Fruit fly (Drosophila melanogaster) whole organism, embryonic: ENCODE results near the gene CycG.
A peak's percentile ranks its signal among the peaks of the same experiment; 100 is the strongest.

Source experiments
- Abd-B ChIP-seq: fragments of 200-800 bp; sonication (Bioruptor generic); optimal IDR thresholded peaks from 2 replicates; lab custom pipeline; 2018; ENCODE audit warnings: missing biosample characterization, mild to moderate bottlenecking, missing genetic modification characterization, moderate library complexity
- CG12104 ChIP-seq: fragments of 200-800 bp; sonication (Bioruptor generic); optimal IDR thresholded peaks from 3 replicates; lab custom pipeline; 2016; ENCODE audit warnings: missing biosample characterization, missing genetic modification characterization
- CG1233 ChIP-seq: fragments of 200-800 bp; sonication (Bioruptor generic); optimal IDR thresholded peaks from 4 replicates; lab custom pipeline; 2018; ENCODE audit warnings: missing biosample characterization, mild to moderate bottlenecking, missing genetic modification characterization
- CG1529 ChIP-seq: fragments of 200-800 bp; sonication (Bioruptor generic); optimal IDR thresholded peaks from 3 replicates; lab custom pipeline; 2018; ENCODE audit warnings: missing biosample characterization, missing genetic modification characterization
- CG1647 ChIP-seq: fragments of 200-800 bp; sonication (Bioruptor generic); optimal IDR thresholded peaks from 3 replicates; lab custom pipeline; 2016; ENCODE audit warnings: missing biosample characterization, missing genetic modification characterization
- CG16779 ChIP-seq: fragments of 200-800 bp; sonication (Bioruptor generic); IDR thresholded peaks from 2 replicates; pipeline ENCODE4 v1.3.6; 2022; ENCODE audit warnings: missing biosample characterization, missing genetic modification characterization
- CG16863 ChIP-seq: fragments of 200-800 bp; sonication (Bioruptor generic); optimal IDR thresholded peaks from 3 replicates; lab custom pipeline; 2016; ENCODE audit warnings: missing biosample characterization, missing genetic modification characterization
- CG17328 ChIP-seq: fragments of 200-800 bp; sonication (Bioruptor generic); IDR thresholded peaks from 2 replicates; pipeline ENCODE4 v1.3.6; 2022; ENCODE audit warnings: missing biosample characterization, missing genetic modification characterization
- CG17612 ChIP-seq: fragments of 200-800 bp; sonication (Bioruptor generic); IDR thresholded peaks from 2 replicates; pipeline ENCODE4 v1.3.6; 2022; ENCODE audit warnings: missing biosample characterization, missing genetic modification characterization
- CG30403 ChIP-seq: fragments of 200-800 bp; sonication (Bioruptor generic); optimal IDR thresholded peaks from 3 replicates; lab custom pipeline; 2016; ENCODE audit warnings: missing biosample characterization, missing genetic modification characterization
- CG3838 ChIP-seq: fragments of 200-800 bp; sonication (Bioruptor generic); optimal IDR thresholded peaks from 3 replicates; lab custom pipeline; 2016; ENCODE audit warnings: missing biosample characterization, missing genetic modification characterization
- CG5953 ChIP-seq: fragments of 200-800 bp; sonication (Bioruptor generic); IDR thresholded peaks from 2 replicates; pipeline ENCODE4 v1.3.6; 2022; ENCODE audit warnings: missing biosample characterization, missing genetic modification characterization
- CG7556 ChIP-seq: fragments of 200-800 bp; sonication (Bioruptor generic); optimal IDR thresholded peaks from 2 replicates; lab custom pipeline; 2017; ENCODE audit warnings: missing biosample characterization, mild to moderate bottlenecking, missing genetic modification characterization
- CG9876 ChIP-seq: fragments of 200-800 bp; sonication (Bioruptor generic); optimal IDR thresholded peaks from 2 replicates; lab custom pipeline; 2016; ENCODE audit warnings: missing biosample characterization, missing genetic modification characterization
- D19B ChIP-seq: fragments of 200-800 bp; sonication (Bioruptor generic); optimal IDR thresholded peaks from 2 replicates; lab custom pipeline; 2017; ENCODE audit warnings: missing biosample characterization, mild to moderate bottlenecking, missing genetic modification characterization
- Dbx ChIP-seq: fragments of 200-800 bp; sonication (Bioruptor generic); IDR thresholded peaks from 3 replicates; pipeline ENCODE4 v1.3.6; 2022; ENCODE audit warnings: missing biosample characterization, missing genetic modification characterization
- ERR ChIP-seq: fragments of 200-800 bp; sonication (Bioruptor generic); optimal IDR thresholded peaks from 2 replicates; lab custom pipeline; 2016; ENCODE audit warnings: missing biosample characterization, missing genetic modification characterization
- Elba2 ChIP-seq: fragments of 200-800 bp; sonication (Bioruptor generic); optimal IDR thresholded peaks from 3 replicates; lab custom pipeline; 2016; ENCODE audit warnings: missing biosample characterization, missing genetic modification characterization
- Ets65A ChIP-seq: fragments of 200-800 bp; sonication (Bioruptor generic); peaks from one replicate; lab custom pipeline; 2016; ENCODE audit warnings: missing biosample characterization, missing genetic modification characterization
- HLH4C ChIP-seq: fragments of 200-800 bp; sonication (Bioruptor generic); IDR thresholded peaks from 3 replicates; pipeline ENCODE4 v1.3.6; 2022; ENCODE audit warnings: missing biosample characterization, missing genetic modification characterization; ENCODE audit not compliant: partially characterized antibody
- Hmr ChIP-seq: fragments of 200-800 bp; sonication (Bioruptor generic); optimal IDR thresholded peaks from 3 replicates; lab custom pipeline; 2017; ENCODE audit warnings: mild to moderate bottlenecking, missing biosample characterization, missing genetic modification reagents, missing genetic modification characterization
- NC2α ChIP-seq: fragments of 200-800 bp; sonication (Bioruptor generic); optimal IDR thresholded peaks from 2 replicates; lab custom pipeline; 2016; ENCODE audit warnings: missing biosample characterization, missing genetic modification characterization
- NfI ChIP-seq: fragments of 200-800 bp; sonication (Bioruptor generic); optimal IDR thresholded peaks from 3 replicates; lab custom pipeline; 2018; ENCODE audit warnings: missing biosample characterization, mild to moderate bottlenecking, missing genetic modification characterization, moderate library complexity
- Poxn ChIP-seq: fragments of 200-800 bp; sonication (Bioruptor generic); IDR thresholded peaks from 2 replicates; pipeline ENCODE4 v1.3.6; 2022; ENCODE audit warnings: missing biosample characterization, missing genetic modification characterization
- Xrp1 ChIP-seq: fragments of 200-800 bp; sonication (Bioruptor generic); IDR thresholded peaks from 2 replicates; pipeline ENCODE4 v1.3.6; 2022; ENCODE audit warnings: missing biosample characterization, missing genetic modification characterization
- aop ChIP-seq: fragments of 200-800 bp; sonication (Bioruptor generic); IDR thresholded peaks from 2 replicates; pipeline ENCODE4 v1.3.6; 2022; ENCODE audit warnings: missing biosample characterization, missing genetic modification characterization
- bigmax ChIP-seq: fragments of 200-800 bp; sonication (Bioruptor generic); optimal IDR thresholded peaks from 2 replicates; lab custom pipeline; 2018; ENCODE audit warnings: missing biosample characterization, mild to moderate bottlenecking, missing genetic modification characterization
- cad ChIP-seq: fragments of >200 bp; optimal IDR thresholded peaks from 2 replicates; lab custom pipeline; 2017; ENCODE audit warnings: missing biosample characterization, missing genetic modification characterization
- cas ChIP-seq: fragments of 200-800 bp; sonication (Bioruptor generic); IDR thresholded peaks from 2 replicates; pipeline ENCODE4 v1.3.6; 2022; ENCODE audit warnings: missing biosample characterization, missing genetic modification characterization
- crp ChIP-seq, 2 experiments: fragments of 200-800 bp; sonication (Bioruptor generic); optimal IDR thresholded peaks; 2 replicates in 1 of 2; 3 replicates in 1 of 2; lab custom pipeline; 2017; ENCODE audit warnings: missing biosample characterization in 2 of 2, missing genetic modification characterization in 2 of 2, mild to moderate bottlenecking in 1 of 2, moderate library complexity in 1 of 2
- cwo ChIP-seq: fragments of 200-800 bp; sonication (Bioruptor generic); optimal IDR thresholded peaks from 3 replicates; lab custom pipeline; 2017; ENCODE audit warnings: missing biosample characterization, missing genetic modification characterization, mild to moderate bottlenecking, moderate library complexity, missing genetic modification reagents
- dm ChIP-seq: fragments of 200-800 bp; sonication (Bioruptor generic); optimal IDR thresholded peaks from 3 replicates; lab custom pipeline; 2016; ENCODE audit warnings: missing biosample characterization, missing genetic modification characterization
- dmrt99B ChIP-seq: fragments of 200-800 bp; sonication (Bioruptor generic); optimal IDR thresholded peaks from 2 replicates; lab custom pipeline; 2018; ENCODE audit warnings: missing biosample characterization, mild to moderate bottlenecking, missing genetic modification characterization, moderate library complexity
- fd102C ChIP-seq: fragments of 200-800 bp; sonication (Bioruptor generic); optimal IDR thresholded peaks from 2 replicates; lab custom pipeline; 2018; ENCODE audit warnings: missing biosample characterization, mild to moderate bottlenecking, missing genetic modification characterization, moderate library complexity
- fd64A ChIP-seq: fragments of 200-800 bp; sonication (Bioruptor generic); optimal IDR thresholded peaks from 3 replicates; lab custom pipeline; 2018; ENCODE audit warnings: missing biosample characterization, mild to moderate bottlenecking, missing genetic modification characterization
- luna ChIP-seq: fragments of 200-800 bp; sonication (Bioruptor generic); optimal IDR thresholded peaks from 2 replicates; lab custom pipeline; 2016; ENCODE audit warnings: missing biosample characterization, missing genetic modification characterization
- maf-S ChIP-seq: fragments of 200-800 bp; sonication (Bioruptor generic); optimal IDR thresholded peaks from 2 replicates; lab custom pipeline; 2016; ENCODE audit warnings: missing biosample characterization, missing genetic modification characterization
- nerfin-2 ChIP-seq: fragments of 200-800 bp; sonication (Bioruptor generic); IDR thresholded peaks from 2 replicates; pipeline ENCODE4 v1.3.6; 2022; ENCODE audit warnings: missing biosample characterization, missing genetic modification characterization; ENCODE audit not compliant: partially characterized antibody
- pan ChIP-seq, 4 experiments: fragments of >200 bp in 3 of 4; fragments of 200-800 bp in 1 of 4; sonication (Bioruptor generic) in 1 of 4; optimal IDR thresholded peaks in 3 of 4; IDR thresholded peaks in 1 of 4; 2 replicates each; pipeline versions ENCODE4 v1.3.6 to Lab custom; 2017 to 2022; ENCODE audit warnings: missing biosample characterization in 2 of 4, missing genetic modification characterization in 2 of 4, mixed read lengths in 1 of 4
- repo ChIP-seq: fragments of 200-800 bp; sonication (Bioruptor generic); optimal IDR thresholded peaks from 2 replicates; lab custom pipeline; 2016; ENCODE audit warnings: missing biosample characterization, missing genetic modification characterization
- rib ChIP-seq: fragments of 200-800 bp; sonication (Bioruptor generic); IDR thresholded peaks from 2 replicates; pipeline ENCODE4 v1.3.6; 2022; ENCODE audit warnings: missing biosample characterization, missing genetic modification characterization
- sc ChIP-seq, 3 experiments: fragments of >200 bp in 2 of 3; fragments of 200-800 bp in 1 of 3; sonication (Bioruptor generic) in 1 of 3; optimal IDR thresholded peaks; 2 replicates in 2 of 3; 3 replicates in 1 of 3; lab custom pipeline; 2017; ENCODE audit warnings: mild to moderate bottlenecking in 1 of 3, missing biosample characterization in 1 of 3, missing genetic modification characterization in 1 of 3, missing genetic modification reagents in 1 of 3
- seq ChIP-seq: fragments of 200-800 bp; sonication (Bioruptor generic); IDR thresholded peaks from 2 replicates; pipeline ENCODE4 v1.3.6; 2022; ENCODE audit warnings: missing biosample characterization, missing genetic modification characterization
- sim ChIP-seq: fragments of 200-800 bp; sonication (Bioruptor generic); IDR thresholded peaks from 2 replicates; pipeline ENCODE4 v1.3.6; 2022; ENCODE audit warnings: missing biosample characterization, missing genetic modification characterization
- sima ChIP-seq: fragments of 200-800 bp; sonication (Bioruptor generic); optimal IDR thresholded peaks from 2 replicates; lab custom pipeline; 2016; ENCODE audit warnings: missing biosample characterization, missing genetic modification characterization
- stc ChIP-seq: fragments of 200-800 bp; sonication (Bioruptor generic); IDR thresholded peaks from 2 replicates; pipeline ENCODE4 v1.3.6; 2022; ENCODE audit warnings: missing biosample characterization, missing genetic modification characterization
- tna ChIP-seq: fragments of 200-800 bp; sonication (Bioruptor generic); IDR thresholded peaks from 2 replicates; pipeline ENCODE4 v1.3.6; 2022; ENCODE audit warnings: missing biosample characterization, missing genetic modification characterization; ENCODE audit not compliant: partially characterized antibody
- trh ChIP-seq: fragments of 200-800 bp; sonication (Bioruptor generic); optimal IDR thresholded peaks from 2 replicates; lab custom pipeline; 2016; ENCODE audit warnings: missing biosample characterization, missing genetic modification characterization
- wek ChIP-seq: fragments of 200-800 bp; sonication (Bioruptor generic); optimal IDR thresholded peaks from 3 replicates; lab custom pipeline; 2018; ENCODE audit warnings: missing biosample characterization, mild to moderate bottlenecking, missing genetic modification characterization, moderate library complexity
- wor ChIP-seq: fragments of 200-800 bp; sonication (Bioruptor generic); IDR thresholded peaks from 2 replicates; pipeline ENCODE4 v1.3.6; 2022; ENCODE audit warnings: missing biosample characterization, missing genetic modification characterization
- zen ChIP-seq: fragments of 200-800 bp; sonication (Bioruptor generic); optimal IDR thresholded peaks from 3 replicates; lab custom pipeline; 2018; ENCODE audit warnings: missing biosample characterization, mild to moderate bottlenecking, missing genetic modification characterization, moderate library complexity

The CycG gene

DNA sequence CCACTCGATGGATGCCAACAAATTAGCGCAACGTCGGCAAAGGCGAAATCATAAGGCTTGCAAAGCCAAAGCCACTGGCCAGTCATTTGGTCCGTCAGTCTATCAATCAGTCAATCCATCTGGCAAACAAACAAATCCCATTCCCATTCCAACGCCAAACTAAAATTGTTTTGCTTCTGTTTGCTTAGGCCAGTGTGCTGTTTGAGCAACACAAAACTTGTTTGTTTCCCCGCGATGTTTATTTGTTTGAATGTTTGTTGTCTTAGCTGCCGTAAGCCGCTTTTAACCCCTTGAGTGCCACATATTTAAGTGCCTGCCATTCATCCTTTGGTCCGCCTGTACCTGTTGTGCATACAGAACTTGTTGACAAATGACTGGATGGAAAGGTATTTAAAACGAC lies 61.6 kb downstream of the CycG start (continued):
- TF ChIP-seq sim (GFP tag; lab: Robert Waterston, UW) (0 out of 2 replicates have a peak, but pooled peaks have one; percentile 46), NC2α (GFP tag; lab: Kevin White, UChicago) (peak; percentile 63), seq (GFP tag; lab: Robert Waterston, UW) (no peak), rib (no peak), wek (GFP tag; lab: Kevin White, UChicago) (peak; percentile 75), Ets65A (GFP tag; lab: Kevin White, UChicago) (no peak), stc (no peak), cas (GFP tag; lab: Robert Waterston, UW) (no peak), Abd-B (GFP tag; lab: Kevin White, UChicago) (no peak), wor (GFP tag; lab: Robert Waterston, UW) (no peak), dmrt99B (tag; lab: Kevin White, UChicago) (peak; percentile 30), fd64A (GFP tag; lab: Kevin White, UChicago) (peak; percentile 73), crp (GFP tag; optimal IDR thresholded peaks at IDR 0.05; lab: Kevin White, UChicago) (no peak), CG16863 (GFP tag; lab: Kevin White, UChicago) (peak; percentile 45), sc (optimal IDR thresholded peaks at IDR 0.05; lab: Kevin White, UChicago) (no peak), sc (GFP tag; optimal IDR thresholded peaks at IDR 0.05; lab: Kevin White, UChicago) (peak; percentile 65), Poxn (GFP tag; lab: Robert Waterston, UW) (no peak), CG30403 (GFP tag; lab: Kevin White, UChicago) (no peak), Dbx (GFP tag; lab: Robert Waterston, UW) (no peak), fd102C (GFP tag; lab: Kevin White, UChicago) (peak; percentile 99), luna (no peak), zen (tag; lab: Kevin White, UChicago) (peak; percentile 91), maf-S (GFP tag; lab: Kevin White, UChicago) (peak; percentile 12), NfI (GFP tag; lab: Kevin White, UChicago) (no peak), sima (no peak), CG1647 (GFP tag; lab: Kevin White, UChicago) (no peak), CG9876 (peak; percentile 10), CG17612 (no peak), cwo (no peak), CG3838 (GFP tag; lab: Kevin White, UChicago) (peak; percentile 58), D19B (GFP tag; lab: Kevin White, UChicago) (no peak), HLH4C (GFP tag; lab: Robert Waterston, UW) (no peak), cad (no peak), pan (optimal IDR thresholded peaks at IDR 0.05; lab: Kevin White, UChicago) (no peak), pan (GFP tag; optimal IDR thresholded peaks at IDR 0.05 in 1 of 2, IDR thresholded peaks at IDR 0.05 in 1 of 2) (peak in 1 of 2 experiments; percentile 33), CG7556 (peak; percentile 53), CG17328 (GFP tag; lab: Robert Waterston, UW) (peak; percentile 41; the same call in 1 of the 2 replicates), Elba2 (no peak), CG1529 (peak; percentile 53), trh (GFP tag; lab: Kevin White, UChicago) (peak; percentile 3), CG12104 (GFP tag; lab: Kevin White, UChicago) (peak; percentile 46), ERR (no peak), Hmr (GFP tag; lab: Kevin White, UChicago) (no peak), CG16779 (GFP tag; lab: Robert Waterston, UW) (no peak), repo (GFP tag; lab: Kevin White, UChicago) (peak; percentile 7), Xrp1 (GFP tag; lab: Robert Waterston, UW) (peak; percentile 90), bigmax (GFP tag; lab: Kevin White, UChicago) (peak; percentile 35), CG1233 (peak; percentile 82), CG5953 (GFP tag; lab: Robert Waterston, UW) (no peak), aop (GFP tag; lab: Robert Waterston, UW) (no peak), nerfin-2 (GFP tag; lab: Robert Waterston, UW) (no peak), dm (GFP tag; lab: Kevin White, UChicago) (peak; percentile 39), tna (no peak)
